Fruit fly (Drosophila melanogaster) whole organism, prepupa: ENCODE results near the gene Sqor.

Source experiments
- Blimp-1 ChIP-seq: fragments of 200-800 bp; sonication (Bioruptor generic); optimal IDR thresholded peaks from 3 replicates; lab custom pipeline; 2017; ENCODE audit warnings: missing biosample characterization, missing genetic modification characterization, mild to moderate bottlenecking, moderate library complexity, missing genetic modification reagents
- CG10631 ChIP-seq: fragments of 200-800 bp; sonication (Bioruptor generic); optimal IDR thresholded peaks from 2 replicates; lab custom pipeline; 2016; ENCODE audit warnings: missing biosample characterization, missing genetic modification characterization
- CG11294 ChIP-seq: fragments of 200-800 bp; sonication (Bioruptor generic); IDR thresholded peaks from 2 replicates; pipeline ENCODE4 v1.3.6; 2022; ENCODE audit warnings: missing biosample characterization, missing genetic modification characterization
- CG11762 ChIP-seq: fragments of 200-800 bp; sonication (Bioruptor generic); optimal IDR thresholded peaks from 3 replicates; lab custom pipeline; 2016; ENCODE audit warnings: missing biosample characterization, missing genetic modification characterization; ENCODE audit not compliant: insufficient read depth
- CG11902 ChIP-seq: fragments of 200-800 bp; sonication (Bioruptor generic); optimal IDR thresholded peaks from 3 replicates; lab custom pipeline; 2016; ENCODE audit warnings: missing biosample characterization, missing genetic modification characterization
- CG1621 ChIP-seq: fragments of 200-800 bp; sonication (Bioruptor generic); optimal IDR thresholded peaks from 3 replicates; lab custom pipeline; 2018; ENCODE audit warnings: missing biosample characterization, mild to moderate bottlenecking, missing genetic modification characterization
- CG16779 ChIP-seq: fragments of 200-800 bp; sonication (Bioruptor generic); optimal IDR thresholded peaks from 3 replicates; lab custom pipeline; 2017; ENCODE audit warnings: missing biosample characterization, mild to moderate bottlenecking, missing genetic modification characterization
- CG3032 ChIP-seq: fragments of 200-800 bp; optimal IDR thresholded peaks from 2 replicates; lab custom pipeline; 2019; ENCODE audit warnings: missing biosample characterization, mild to moderate bottlenecking, missing genetic modification characterization, moderate library complexity
- CG31627 ChIP-seq: fragments of 200-800 bp; sonication (Bioruptor generic); optimal IDR thresholded peaks from 3 replicates; lab custom pipeline; 2016; ENCODE audit warnings: missing biosample characterization, missing genetic modification characterization
- CG32006 ChIP-seq: fragments of 200-800 bp; sonication (Bioruptor generic); optimal IDR thresholded peaks from 3 replicates; lab custom pipeline; 2017; ENCODE audit warnings: missing biosample characterization, mild to moderate bottlenecking, missing genetic modification characterization
- CG3919 ChIP-seq: fragments of 200-800 bp; sonication (Bioruptor generic); optimal IDR thresholded peaks from 3 replicates; lab custom pipeline; 2016; ENCODE audit warnings: missing biosample characterization, missing genetic modification characterization
- CG4318 ChIP-seq: fragments of 200-800 bp; sonication (Bioruptor generic); optimal IDR thresholded peaks from 3 replicates; lab custom pipeline; 2017; ENCODE audit warnings: missing biosample characterization, mild to moderate bottlenecking, missing genetic modification characterization
- CG6792 ChIP-seq: fragments of 200-800 bp; sonication (Bioruptor generic); optimal IDR thresholded peaks from 3 replicates; lab custom pipeline; 2016; ENCODE audit warnings: missing biosample characterization, missing genetic modification characterization
- CG6808 ChIP-seq: fragments of 200-800 bp; sonication (Bioruptor generic); optimal IDR thresholded peaks from 3 replicates; lab custom pipeline; 2017; ENCODE audit warnings: missing biosample characterization, missing genetic modification characterization, mild to moderate bottlenecking, moderate library complexity, missing genetic modification reagents
- CG6854 ChIP-seq: fragments of 200-800 bp; sonication (Bioruptor generic); optimal IDR thresholded peaks from 2 replicates; lab custom pipeline; 2017; ENCODE audit warnings: missing biosample characterization, mild to moderate bottlenecking, missing genetic modification characterization
- CG7368 ChIP-seq: fragments of 200-800 bp; sonication (Bioruptor generic); optimal IDR thresholded peaks from 3 replicates; lab custom pipeline; 2016; ENCODE audit warnings: missing biosample characterization, missing genetic modification characterization
- CG8319 ChIP-seq: fragments of 200-800 bp; sonication (Bioruptor generic); optimal IDR thresholded peaks from 3 replicates; lab custom pipeline; 2016; ENCODE audit warnings: missing biosample characterization, missing genetic modification characterization
- CG8632 ChIP-seq: fragments of 200-800 bp; sonication (Bioruptor generic); optimal IDR thresholded peaks from 3 replicates; lab custom pipeline; 2016; ENCODE audit warnings: missing biosample characterization, missing genetic modification characterization
- Eip78C ChIP-seq: fragments of 200-800 bp; sonication (Bioruptor generic); peaks from one replicate; lab custom pipeline; 2016; ENCODE audit warnings: missing biosample characterization, missing genetic modification characterization
- Eip93F ChIP-seq: fragments of 200-800 bp; sonication (Bioruptor generic); optimal IDR thresholded peaks from 2 replicates; lab custom pipeline; 2016; ENCODE audit warnings: missing biosample characterization, mild to moderate bottlenecking, missing genetic modification characterization
- Ets96B ChIP-seq: fragments of 200-800 bp; optimal IDR thresholded peaks from 2 replicates; lab custom pipeline; 2019; ENCODE audit warnings: missing biosample characterization, mild to moderate bottlenecking, missing genetic modification characterization, moderate library complexity
- Gug ChIP-seq: fragments of 200-800 bp; sonication (Bioruptor generic); IDR thresholded peaks from 2 replicates; pipeline ENCODE4 v1.3.6; 2022; ENCODE audit warnings: missing biosample characterization, missing genetic modification characterization
- Hr39 ChIP-seq: fragments of 200-800 bp; sonication (Bioruptor generic); optimal IDR thresholded peaks from 2 replicates; lab custom pipeline; 2016; ENCODE audit warnings: missing biosample characterization, missing genetic modification characterization
- Hr4 ChIP-seq: fragments of 200-800 bp; sonication (Bioruptor generic); optimal IDR thresholded peaks from 3 replicates; lab custom pipeline; 2016; ENCODE audit warnings: missing biosample characterization, missing genetic modification characterization
- Lpt ChIP-seq: fragments of 200-800 bp; sonication (Bioruptor generic); optimal IDR thresholded peaks from 3 replicates; lab custom pipeline; 2016; ENCODE audit warnings: missing biosample characterization, missing genetic modification characterization
- Met ChIP-seq: fragments of 200-800 bp; sonication (Bioruptor generic); optimal IDR thresholded peaks from 3 replicates; lab custom pipeline; 2016; ENCODE audit warnings: missing biosample characterization, missing genetic modification characterization
- OdsH ChIP-seq: fragments of 200-800 bp; sonication (Bioruptor generic); optimal IDR thresholded peaks from 3 replicates; lab custom pipeline; 2016; ENCODE audit warnings: missing biosample characterization, missing genetic modification characterization
- Smox ChIP-seq: fragments of 200-800 bp; sonication (Bioruptor generic); optimal IDR thresholded peaks from 3 replicates; lab custom pipeline; 2016; ENCODE audit warnings: missing biosample characterization, missing genetic modification characterization
- Sox15 ChIP-seq: fragments of 200-800 bp; sonication (Bioruptor generic); optimal IDR thresholded peaks from 3 replicates; lab custom pipeline; 2016; ENCODE audit warnings: missing biosample characterization, missing genetic modification characterization
- dac ChIP-seq: fragments of 200-800 bp; sonication (Bioruptor generic); optimal IDR thresholded peaks from 2 replicates; lab custom pipeline; 2017; ENCODE audit warnings: missing biosample characterization, mild to moderate bottlenecking, missing genetic modification characterization
- esn ChIP-seq: fragments of 200-800 bp; sonication (Bioruptor generic); optimal IDR thresholded peaks from 2 replicates; lab custom pipeline; 2016; ENCODE audit warnings: missing biosample characterization, mild to moderate bottlenecking, missing genetic modification characterization, moderate library complexity
- fd59A ChIP-seq: fragments of 200-800 bp; sonication (Bioruptor generic); optimal IDR thresholded peaks from 2 replicates; lab custom pipeline; 2017; ENCODE audit warnings: missing biosample characterization, mild to moderate bottlenecking, missing genetic modification characterization, missing genetic modification reagents
- fd85E ChIP-seq: fragments of 200-800 bp; sonication (Bioruptor generic); optimal IDR thresholded peaks from 3 replicates; lab custom pipeline; 2016; ENCODE audit warnings: missing biosample characterization, missing genetic modification characterization
- net ChIP-seq: fragments of 200-800 bp; sonication (Bioruptor generic); optimal IDR thresholded peaks from 3 replicates; lab custom pipeline; 2016; ENCODE audit warnings: missing biosample characterization, missing genetic modification characterization
- pdm3 ChIP-seq: fragments of 200-800 bp; sonication (Bioruptor generic); optimal IDR thresholded peaks from 3 replicates; lab custom pipeline; 2016; ENCODE audit warnings: missing biosample characterization, missing genetic modification characterization
- salr ChIP-seq, 2 experiments: fragments of 200-800 bp; sonication (Bioruptor generic); optimal IDR thresholded peaks; 3 replicates each; lab custom pipeline; 2016 to 2018; ENCODE audit warnings: missing biosample characterization in 2 of 2, missing genetic modification characterization in 2 of 2, mild to moderate bottlenecking in 1 of 2
- svp ChIP-seq: fragments of 200-800 bp; sonication (Bioruptor generic); peaks from one replicate; lab custom pipeline; 2016; ENCODE audit warnings: missing biosample characterization, missing genetic modification characterization
- vri ChIP-seq: fragments of 200-800 bp; sonication (Bioruptor generic); optimal IDR thresholded peaks from 3 replicates; lab custom pipeline; 2016; ENCODE audit warnings: missing biosample characterization, mild to moderate bottlenecking, missing genetic modification characterization

Sqor gene

DNA sequence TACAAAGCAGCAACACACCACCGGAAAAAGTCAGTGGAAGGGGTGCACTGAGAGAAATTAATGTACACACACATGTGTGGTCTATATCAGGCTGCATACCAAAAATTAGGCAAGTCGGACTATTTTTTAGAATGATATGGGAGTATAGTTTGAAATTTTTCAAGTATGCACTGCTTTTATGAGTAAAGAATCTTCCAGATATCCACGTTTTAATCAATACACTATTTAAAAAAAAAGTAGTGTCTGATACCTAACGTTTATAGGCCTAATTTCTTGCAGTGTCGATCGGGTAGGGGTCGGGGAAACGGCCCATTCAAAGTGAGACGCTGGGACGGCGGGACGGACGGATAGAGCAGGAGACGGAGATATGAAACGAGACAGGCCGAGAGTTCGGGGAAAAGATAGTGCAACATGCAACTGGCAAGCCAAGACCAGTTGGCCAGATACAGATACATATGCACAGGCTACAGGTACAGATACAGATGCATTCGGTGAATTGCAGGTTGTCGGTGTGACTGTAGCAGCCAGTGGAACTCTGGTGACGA lies 9.5 kb upstream of the Sqor start (continued):
- TF ChIP-seq CG7368 (GFP tag; lab: Kevin White, UChicago), result peak; percentile 88
- TF ChIP-seq svp (GFP tag; lab: Kevin White, UChicago), result peak; percentile 75
- TF ChIP-seq Eip78C (GFP tag; lab: Kevin White, UChicago), result peak; percentile 97
- peak; percentile 83 for TF ChIP-seq CG6792 (GFP tag; lab: Kevin White, UChicago)
- TF ChIP-seq salr (GFP tag; optimal IDR thresholded peaks at IDR 0.05; lab: Kevin White, UChicago), result peak; percentile 86 to 92
- TF ChIP-seq CG32006 (GFP tag; lab: Kevin White, UChicago), result peak; percentile 97
- peak; percentile 93 for TF ChIP-seq CG3919 (GFP tag; lab: Kevin White, UChicago)
- peak; percentile 79 for TF ChIP-seq CG11902 (GFP tag; lab: Kevin White, UChicago)
- peak; percentile 82 for TF ChIP-seq CG8319
- TF ChIP-seq CG6854 (GFP tag; lab: Kevin White, UChicago), result no peak
- TF ChIP-seq vri (GFP tag; lab: Kevin White, UChicago), result no peak
- TF ChIP-seq Hr39 (GFP tag; lab: Kevin White, UChicago), result peak; percentile 64
- TF ChIP-seq Smox (GFP tag; lab: Kevin White, UChicago), result peak; percentile 33
- TF ChIP-seq Sox15 (GFP tag; lab: Kevin White, UChicago), result peak; percentile 81
- no peak for TF ChIP-seq Blimp-1 (GFP tag; lab: Kevin White, UChicago)
- peak; percentile 91 for TF ChIP-seq CG11762
- peak; percentile 66 for TF ChIP-seq Met (GFP tag; lab: Kevin White, UChicago)
- peak; percentile 91 for TF ChIP-seq CG10631 (GFP tag; lab: Kevin White, UChicago)
- TF ChIP-seq CG4318 (GFP tag; lab: Kevin White, UChicago), result peak; percentile 93
- peak; percentile 93 for TF ChIP-seq fd59A
- peak; percentile 92 for TF ChIP-seq Lpt (GFP tag; lab: Kevin White, UChicago)
- peak; percentile 73 for TF ChIP-seq CG11294 (GFP tag; lab: Robert Waterston, UW)
- peak; percentile 97 for TF ChIP-seq Hr4 (GFP tag; lab: Kevin White, UChicago)
- peak; percentile 94 for TF ChIP-seq OdsH (GFP tag; lab: Kevin White, UChicago)
- peak; percentile 94 for TF ChIP-seq CG3032 (tag; lab: Kevin White, UChicago)
- peak; percentile 82 for TF ChIP-seq CG8632 (GFP tag; lab: Kevin White, UChicago)

DNA sequence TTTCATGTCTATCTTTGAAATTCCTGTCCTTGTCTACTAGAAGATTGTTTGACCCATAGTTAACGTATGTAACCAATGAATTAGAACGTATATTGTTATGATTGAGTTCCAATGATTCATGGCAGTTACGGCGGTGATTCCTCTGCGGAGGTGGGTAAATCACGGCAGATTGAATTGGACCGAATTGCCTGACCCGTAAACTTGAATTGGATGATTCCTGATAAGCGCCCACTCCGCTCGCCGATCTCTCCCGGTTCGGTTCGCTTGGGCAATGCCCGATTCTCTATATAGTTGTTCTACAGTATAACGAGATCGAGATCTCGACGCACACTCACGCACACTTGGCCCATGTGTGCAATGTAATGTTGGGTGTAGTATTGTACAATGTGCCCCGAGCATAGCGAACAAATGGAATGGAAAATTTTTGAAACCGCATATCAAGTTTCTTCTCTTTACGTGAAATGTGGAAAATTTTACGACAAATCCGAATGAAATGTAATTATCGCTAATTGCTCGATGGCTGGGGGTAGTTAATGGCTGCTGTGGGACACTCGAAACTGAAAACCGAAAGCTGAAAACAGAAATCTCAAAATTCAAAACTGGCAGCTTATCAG lies 8.5 kb upstream of the Sqor start:
- no peak for TF ChIP-seq fd59A
- TF ChIP-seq Gug (GFP tag; lab: Robert Waterston, UW), result no peak
- TF ChIP-seq dac (GFP tag; lab: Kevin White, UChicago), result no peak
- TF ChIP-seq CG6808, result no peak
- peak; percentile 96 for TF ChIP-seq svp (GFP tag; lab: Kevin White, UChicago)
- no peak for TF ChIP-seq fd85E (GFP tag; lab: Kevin White, UChicago)
- TF ChIP-seq CG16779 (tag; lab: Kevin White, UChicago), result no peak
- TF ChIP-seq net (GFP tag; lab: Kevin White, UChicago), result no peak
- TF ChIP-seq, all 60 proteins: peak for 1

DNA sequence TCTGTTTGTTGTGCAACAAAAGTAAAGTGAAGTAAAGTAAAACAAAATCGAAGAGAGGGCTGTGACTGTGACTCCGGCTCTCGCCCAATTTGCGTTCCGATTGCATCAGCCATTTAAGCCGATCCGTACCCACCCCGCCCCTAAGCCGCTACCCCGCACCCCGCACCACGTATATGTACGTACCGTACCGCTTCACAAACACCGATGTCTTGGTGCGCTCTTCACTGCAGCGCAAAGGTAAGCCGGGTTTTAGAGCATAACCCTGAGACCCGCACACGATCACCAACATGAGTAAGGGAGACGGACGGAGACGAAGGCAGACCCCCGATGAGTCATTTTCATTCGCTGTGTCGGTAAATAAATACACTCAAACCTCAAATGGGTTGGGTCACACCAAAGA lies 7.7 kb upstream of the Sqor start:
- peak; percentile 22 for TF ChIP-seq CG1621 (tag; lab: Kevin White, UChicago)
- no peak for TF ChIP-seq CG6854 (GFP tag; lab: Kevin White, UChicago)
- TF ChIP-seq, all 60 proteins: peak for 1

DNA sequence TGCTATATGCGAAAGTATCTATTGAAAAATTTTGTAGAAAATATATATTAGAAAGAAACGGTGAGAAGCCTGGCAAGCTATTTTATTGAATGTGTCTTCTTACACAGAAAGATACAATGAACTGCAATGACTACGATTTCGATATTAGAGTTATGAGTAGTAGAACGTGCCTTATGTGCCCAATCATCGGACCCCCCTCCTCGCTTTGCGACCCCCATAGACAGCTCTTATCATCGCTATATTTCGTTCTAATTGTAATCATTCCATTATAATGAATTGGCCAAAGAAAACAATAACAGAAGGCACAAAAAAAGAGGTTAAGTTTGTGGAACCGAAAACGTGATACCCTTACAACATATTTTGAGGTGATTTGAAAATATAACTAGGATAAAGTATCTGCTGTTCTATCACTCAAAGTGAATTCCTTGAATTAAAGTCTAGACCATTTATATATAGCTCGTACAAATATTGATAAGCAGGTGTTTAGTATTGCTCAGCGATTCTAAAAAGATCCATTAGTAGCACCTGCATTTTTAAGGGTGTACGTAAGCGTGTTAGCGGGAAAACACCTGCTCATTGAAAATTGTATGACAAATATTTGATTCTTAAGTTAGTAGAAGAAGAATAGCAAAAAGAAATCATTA lies 7.1 kb upstream of the Sqor start:
- TF ChIP-seq svp (GFP tag; lab: Kevin White, UChicago) (peak; percentile 18), Eip93F (no peak), net (GFP tag; lab: Kevin White, UChicago) (no peak), esn (GFP tag; lab: Kevin White, UChicago) (peak; percentile 14), Eip78C (GFP tag; lab: Kevin White, UChicago) (peak; percentile 50), Met (GFP tag; lab: Kevin White, UChicago) (no peak), vri (GFP tag; lab: Kevin White, UChicago) (peak; percentile 18), Hr4 (GFP tag; lab: Kevin White, UChicago) (no peak), Hr39 (GFP tag; lab: Kevin White, UChicago) (peak; percentile 23), Ets96B (tag; lab: Kevin White, UChicago) (no peak), CG31627 (GFP tag; lab: Kevin White, UChicago) (no peak), CG6808 (no peak), pdm3 (GFP tag; lab: Kevin White, UChicago) (no peak)
